Fruit fly (Drosophila melanogaster): ENCODE results near the gene drd.

- TF ChIP-seq Sox15 (GFP tag; optimal IDR thresholded peaks at IDR 0.05): no peak
- no peak for TF ChIP-seq Hr38 (GFP tag; optimal IDR thresholded peaks at IDR 0.05)
- no peak for TF ChIP-seq CG3032 (tag; optimal IDR thresholded peaks at IDR 0.05)
- no peak for TF ChIP-seq Gug (GFP tag; IDR thresholded peaks at IDR 0.05)
- TF ChIP-seq fd85E (GFP tag; optimal IDR thresholded peaks at IDR 0.05): no peak
- no peak for TF ChIP-seq CG8319 (GFP tag; optimal IDR thresholded peaks at IDR 0.05)
- TF ChIP-seq Sox102F (GFP tag; optimal IDR thresholded peaks at IDR 0.05): no peak
- TF ChIP-seq Eip78C (GFP tag): no peak
Measured at dm6 chrX:15137241-15137640, 11.7 kb downstream of the drd start.
